Fruit fly (Drosophila melanogaster) whole organism, embryonic: ENCODE measurements around the gene Acp26Ab.

Source experiments
- Abd-B ChIP-seq: fragments of 200-800 bp; sonication (Bioruptor generic); optimal IDR thresholded peaks from 2 replicates; lab custom pipeline; 2018; ENCODE audit warnings: missing biosample characterization, mild to moderate bottlenecking, missing genetic modification characterization, moderate library complexity
- Aef1 ChIP-seq: fragments of 200-800 bp; sonication (Bioruptor generic); IDR thresholded peaks from 3 replicates; pipeline ENCODE4 v1.3.6; 2022; ENCODE audit warnings: missing biosample characterization, missing genetic modification characterization
- Asciz ChIP-seq: fragments of 200-800 bp; sonication (Bioruptor generic); optimal IDR thresholded peaks from 2 replicates; lab custom pipeline; 2017; ENCODE audit warnings: missing biosample characterization, mild to moderate bottlenecking, missing genetic modification characterization, missing genetic modification reagents
- Atf-2 ChIP-seq: fragments of 200-800 bp; sonication (Bioruptor generic); optimal IDR thresholded peaks from 2 replicates; lab custom pipeline; 2016; ENCODE audit warnings: missing biosample characterization, missing genetic modification characterization
- Atf3 ChIP-seq: fragments of 200-800 bp; sonication (Bioruptor generic); optimal IDR thresholded peaks from 3 replicates; lab custom pipeline; 2016; ENCODE audit warnings: missing biosample characterization, missing genetic modification characterization
- Atf6 ChIP-seq: fragments of 200-800 bp; sonication (Bioruptor generic); IDR thresholded peaks from 2 replicates; pipeline ENCODE4 v1.3.6; 2022; ENCODE audit warnings: missing biosample characterization, missing genetic modification characterization
- CG10543 ChIP-seq: fragments of 200-800 bp; sonication (Bioruptor generic); optimal IDR thresholded peaks from 3 replicates; lab custom pipeline; 2017; ENCODE audit warnings: missing biosample characterization, mild to moderate bottlenecking, missing genetic modification characterization, moderate library complexity
- CG11398 ChIP-seq: fragments of 200-800 bp; sonication (Bioruptor generic); optimal IDR thresholded peaks from 2 replicates; lab custom pipeline; 2016; ENCODE audit warnings: missing biosample characterization, missing genetic modification characterization
- CG12155 ChIP-seq: fragments of 200-800 bp; sonication (Bioruptor generic); optimal IDR thresholded peaks from 3 replicates; lab custom pipeline; 2016; ENCODE audit warnings: missing biosample characterization, missing genetic modification characterization
- CG13775 ChIP-seq: fragments of 200-800 bp; sonication (Bioruptor generic); optimal IDR thresholded peaks from 3 replicates; lab custom pipeline; 2017; ENCODE audit warnings: missing biosample characterization, mild to moderate bottlenecking, missing genetic modification characterization
- CG16779 ChIP-seq: fragments of 200-800 bp; sonication (Bioruptor generic); IDR thresholded peaks from 2 replicates; pipeline ENCODE4 v1.3.6; 2022; ENCODE audit warnings: missing biosample characterization, missing genetic modification characterization
- CG16815 ChIP-seq: fragments of 200-800 bp; sonication (Bioruptor generic); optimal IDR thresholded peaks from 3 replicates; lab custom pipeline; 2017; ENCODE audit warnings: missing biosample characterization, mild to moderate bottlenecking, missing genetic modification characterization
- CG17328 ChIP-seq: fragments of 200-800 bp; sonication (Bioruptor generic); IDR thresholded peaks from 2 replicates; pipeline ENCODE4 v1.3.6; 2022; ENCODE audit warnings: missing biosample characterization, missing genetic modification characterization
- CG1832 ChIP-seq: fragments of 200-800 bp; sonication (Bioruptor generic); optimal IDR thresholded peaks from 2 replicates; lab custom pipeline; 2017; ENCODE audit warnings: missing biosample characterization, mild to moderate bottlenecking, missing genetic modification characterization, inconsistent platforms
- CG18476 ChIP-seq: fragments of 200-800 bp; sonication (Bioruptor generic); optimal IDR thresholded peaks from 2 replicates; lab custom pipeline; 2016; ENCODE audit warnings: missing biosample characterization, mild to moderate bottlenecking, missing genetic modification characterization
- CG2678 ChIP-seq: fragments of 200-800 bp; sonication (Bioruptor generic); optimal IDR thresholded peaks from 3 replicates; lab custom pipeline; 2019; ENCODE audit warnings: missing biosample characterization, mild to moderate bottlenecking, missing genetic modification characterization, moderate library complexity
- CG30020 ChIP-seq: fragments of 200-800 bp; optimal IDR thresholded peaks from 2 replicates; lab custom pipeline; 2019; ENCODE audit warnings: missing biosample characterization, mild to moderate bottlenecking, missing genetic modification characterization, moderate library complexity
- CG30431 ChIP-seq: fragments of 200-800 bp; sonication (Bioruptor generic); optimal IDR thresholded peaks from 2 replicates; lab custom pipeline; 2017; ENCODE audit warnings: missing biosample characterization, missing genetic modification characterization
- CG32532 ChIP-seq: fragments of 200-800 bp; sonication (Bioruptor generic); IDR thresholded peaks from 2 replicates; pipeline ENCODE4 v1.3.6; 2022; ENCODE audit warnings: missing biosample characterization, missing genetic modification characterization
- CG3407 ChIP-seq: fragments of 200-800 bp; sonication (Bioruptor generic); optimal IDR thresholded peaks from 2 replicates; lab custom pipeline; 2018; ENCODE audit warnings: missing biosample characterization, mild to moderate bottlenecking, missing genetic modification characterization
- CG4328 ChIP-seq: fragments of 200-800 bp; sonication (Bioruptor generic); optimal IDR thresholded peaks from 3 replicates; lab custom pipeline; 2017; ENCODE audit warnings: missing biosample characterization, missing genetic modification reagents, missing genetic modification characterization
- CG7963 ChIP-seq: fragments of 200-800 bp; sonication (Bioruptor generic); IDR thresholded peaks from 3 replicates; pipeline ENCODE4 v1.3.6; 2022; ENCODE audit warnings: missing biosample characterization, missing genetic modification characterization; ENCODE audit not compliant: partially characterized antibody
- Dip3 ChIP-seq: fragments of 200-800 bp; sonication (Bioruptor generic); optimal IDR thresholded peaks from 3 replicates; lab custom pipeline; 2016; ENCODE audit warnings: missing biosample characterization, missing genetic modification characterization
- Gsc ChIP-seq: fragments of 200-800 bp; sonication (Bioruptor generic); IDR thresholded peaks from 2 replicates; pipeline ENCODE4 v1.3.6; 2022; ENCODE audit warnings: missing biosample characterization, missing genetic modification characterization
- Hr3 ChIP-seq: fragments of 200-800 bp; sonication (Bioruptor generic); optimal IDR thresholded peaks from 3 replicates; lab custom pipeline; 2016; ENCODE audit warnings: missing biosample characterization, missing genetic modification characterization
- Lhr ChIP-seq: fragments of 200-800 bp; sonication (Bioruptor generic); optimal IDR thresholded peaks from 3 replicates; lab custom pipeline; 2017; ENCODE audit warnings: mild to moderate bottlenecking, missing biosample characterization, missing genetic modification reagents, missing genetic modification characterization
- Lim3 ChIP-seq: fragments of 200-800 bp; sonication (Bioruptor generic); IDR thresholded peaks from 2 replicates; pipeline ENCODE4 v1.3.6; 2022; ENCODE audit warnings: missing biosample characterization, missing genetic modification characterization
- Meics ChIP-seq: fragments of 200-800 bp; sonication (Bioruptor generic); optimal IDR thresholded peaks from 2 replicates; lab custom pipeline; 2017; ENCODE audit warnings: missing biosample characterization, mild to moderate bottlenecking, missing genetic modification characterization
- Mrtf ChIP-seq: fragments of 200-800 bp; sonication (Bioruptor generic); IDR thresholded peaks from 3 replicates; pipeline ENCODE4 v1.3.6; 2022; ENCODE audit warnings: missing biosample characterization, missing genetic modification characterization
- NFAT ChIP-seq: fragments of 200-800 bp; sonication (Bioruptor generic); IDR thresholded peaks from 2 replicates; pipeline ENCODE4 v1.3.6; 2022; ENCODE audit warnings: missing biosample characterization, missing genetic modification characterization
- NfI ChIP-seq: fragments of 200-800 bp; sonication (Bioruptor generic); optimal IDR thresholded peaks from 3 replicates; lab custom pipeline; 2018; ENCODE audit warnings: missing biosample characterization, mild to moderate bottlenecking, missing genetic modification characterization, moderate library complexity
- Xbp1 ChIP-seq: fragments of 200-800 bp; sonication (Bioruptor generic); optimal IDR thresholded peaks from 3 replicates; lab custom pipeline; 2016; ENCODE audit warnings: missing biosample characterization, mild to moderate bottlenecking, missing genetic modification characterization
- bab2 ChIP-seq: fragments of 200-800 bp; sonication (Bioruptor generic); optimal IDR thresholded peaks from 2 replicates; lab custom pipeline; 2016; ENCODE audit warnings: missing biosample characterization, missing genetic modification characterization
- crol ChIP-seq: fragments of 200-800 bp; sonication (Bioruptor generic); IDR thresholded peaks from 2 replicates; pipeline ENCODE4 v1.3.6; 2022; ENCODE audit warnings: missing biosample characterization, missing genetic modification characterization
- dmrt11E ChIP-seq: fragments of 200-800 bp; sonication (Bioruptor generic); optimal IDR thresholded peaks from 3 replicates; lab custom pipeline; 2018; ENCODE audit warnings: missing biosample characterization, mild to moderate bottlenecking, missing genetic modification characterization, moderate library complexity
- dpn ChIP-seq, 2 experiments: fragments of 200-800 bp; sonication (Bioruptor generic); optimal IDR thresholded peaks; 3 replicates each; lab custom pipeline; 2016; ENCODE audit warnings: missing biosample characterization in 2 of 2, missing genetic modification characterization in 2 of 2
- gce ChIP-seq: fragments of 200-800 bp; sonication (Bioruptor generic); IDR thresholded peaks from 3 replicates; pipeline ENCODE4 v1.3.6; 2022; ENCODE audit warnings: missing biosample characterization, missing genetic modification characterization
- grn ChIP-seq: fragments of 200-800 bp; sonication (Bioruptor generic); optimal IDR thresholded peaks from 3 replicates; lab custom pipeline; 2017; ENCODE audit warnings: missing biosample characterization, missing genetic modification characterization
- hkb ChIP-seq, 2 experiments: fragments of 200-800 bp in 1 of 2; fragments of >200 bp in 1 of 2; sonication (Bioruptor generic) in 1 of 2; IDR thresholded peaks in 1 of 2; optimal IDR thresholded peaks in 1 of 2; 2 replicates each; pipeline versions ENCODE4 v1.3.6 to Lab custom; 2017 to 2022; ENCODE audit warnings: missing biosample characterization in 1 of 2, missing genetic modification characterization in 1 of 2
- ken ChIP-seq: fragments of 200-800 bp; sonication (Bioruptor generic); IDR thresholded peaks from 3 replicates; pipeline ENCODE4 v1.3.6; 2022; ENCODE audit warnings: missing biosample characterization, missing genetic modification characterization
- lab ChIP-seq: fragments of 200-800 bp; sonication (Bioruptor generic); optimal IDR thresholded peaks from 3 replicates; lab custom pipeline; 2017; ENCODE audit warnings: missing biosample characterization, missing genetic modification characterization, mild to moderate bottlenecking, moderate library complexity, missing genetic modification reagents
- oc ChIP-seq: fragments of 200-800 bp; sonication (Bioruptor generic); optimal IDR thresholded peaks from 2 replicates; lab custom pipeline; 2018; ENCODE audit warnings: missing biosample characterization, mild to moderate bottlenecking, missing genetic modification characterization, moderate library complexity
- org-1 ChIP-seq: fragments of 200-800 bp; sonication (Bioruptor generic); optimal IDR thresholded peaks from 2 replicates; lab custom pipeline; 2017; ENCODE audit warnings: missing biosample characterization, missing genetic modification characterization
- peb ChIP-seq: fragments of 200-800 bp; sonication (Bioruptor generic); IDR thresholded peaks from 2 replicates; pipeline ENCODE4 v1.3.6; 2022; ENCODE audit warnings: missing biosample characterization, missing genetic modification characterization
- pnt ChIP-seq: fragments of 200-800 bp; sonication (Bioruptor generic); optimal IDR thresholded peaks from 3 replicates; lab custom pipeline; 2016; ENCODE audit warnings: missing biosample characterization, missing genetic modification characterization
- sd ChIP-seq: fragments of 200-800 bp; sonication (Bioruptor generic); optimal IDR thresholded peaks from 3 replicates; lab custom pipeline; 2018; ENCODE audit warnings: missing biosample characterization, mild to moderate bottlenecking, missing genetic modification characterization, moderate library complexity
- tna ChIP-seq: fragments of 200-800 bp; sonication (Bioruptor generic); IDR thresholded peaks from 2 replicates; pipeline ENCODE4 v1.3.6; 2022; ENCODE audit warnings: missing biosample characterization, missing genetic modification characterization; ENCODE audit not compliant: partially characterized antibody
- usp ChIP-seq: fragments of >200 bp; optimal IDR thresholded peaks from 2 replicates; lab custom pipeline; 2017; ENCODE audit warnings: missing biosample characterization, missing genetic modification characterization
- zfh2 ChIP-seq: fragments of 200-800 bp; sonication (Bioruptor generic); optimal IDR thresholded peaks from 2 replicates; lab custom pipeline; 2016; ENCODE audit warnings: missing biosample characterization, missing genetic modification characterization

The Acp26Ab gene

dm6 chr2L:5879363-5879934, 13.2 kb downstream of the Acp26Ab start, which contains the start of gene rau (continued):
- TF ChIP-seq Xbp1 (peak; percentile 50), ken (GFP tag; lab: Robert Waterston, UW) (peak; percentile 67; the same call in 2 of the 3 replicates), zfh2 (GFP tag; lab: Kevin White, UChicago) (peak; percentile 26), CG11398 (GFP tag; lab: Kevin White, UChicago) (peak; percentile 31), CG32532 (peak; percentile 76), Atf-2 (no peak), CG30431 (peak; percentile 43), hkb (optimal IDR thresholded peaks at IDR 0.05; lab: Kevin White, UChicago) (no peak), hkb (GFP tag; IDR thresholded peaks at IDR 0.05; lab: Robert Waterston, UW) (peak; percentile 65; the same call in 1 of the 2 replicates), CG7963 (GFP tag; lab: Robert Waterston, UW) (0 out of 3 replicates have a peak, but pooled peaks have one; percentile 40), Abd-B (GFP tag; lab: Kevin White, UChicago) (peak; percentile 55), NfI (GFP tag; lab: Kevin White, UChicago) (peak; percentile 70), org-1 (GFP tag; lab: Kevin White, UChicago) (peak; percentile 55), usp (no peak), gce (0 out of 3 replicates have a peak, but pooled peaks have one; percentile 39), Gsc (no peak), sd (peak; percentile 57), CG4328 (GFP tag; lab: Kevin White, UChicago) (peak; percentile 70), crol (GFP tag; lab: Robert Waterston, UW) (no peak), peb (0 out of 2 replicates have a peak, but pooled peaks have one; percentile 32), CG13775 (GFP tag; lab: Kevin White, UChicago) (peak; percentile 69), CG16815 (GFP tag; lab: Kevin White, UChicago) (peak; percentile 58), oc (tag; lab: Kevin White, UChicago) (peak; percentile 66), Lhr (peak; percentile 40), Meics (peak; percentile 82), CG3407 (GFP tag; lab: Kevin White, UChicago) (peak; percentile 70), NFAT (GFP tag; lab: Robert Waterston, UW) (peak; percentile 57), CG17328 (GFP tag; lab: Robert Waterston, UW) (peak; percentile 58), pnt (GFP tag; lab: Kevin White, UChicago) (no peak), Aef1 (GFP tag; lab: Robert Waterston, UW) (peak; percentile 53; the same call in 2 of the 3 replicates), dmrt11E (tag; lab: Kevin White, UChicago) (peak; percentile 76), Atf6 (GFP tag; lab: Robert Waterston, UW) (peak; percentile 81), CG1832 (GFP tag; lab: Kevin White, UChicago) (no peak), Atf3 (GFP tag; lab: Kevin White, UChicago) (peak; percentile 59), CG2678 (tag; lab: Kevin White, UChicago) (peak; percentile 87), Hr3 (GFP tag; lab: Kevin White, UChicago) (peak; percentile 70), lab (GFP tag; lab: Kevin White, UChicago) (peak; percentile 80), Asciz (peak; percentile 44), CG30020 (tag; lab: Kevin White, UChicago) (peak; percentile 31), CG16779 (no peak), CG10543 (GFP tag; lab: Kevin White, UChicago) (peak; percentile 89), Dip3 (GFP tag; lab: Kevin White, UChicago) (peak; percentile 33), bab2 (GFP tag; lab: Kevin White, UChicago) (no peak), CG18476 (GFP tag; lab: Kevin White, UChicago) (peak; percentile 57), Mrtf (GFP tag; lab: Robert Waterston, UW) (peak; percentile 44; the same call in 1 of the 3 replicates), Lim3 (GFP tag; lab: Robert Waterston, UW) (no peak), tna (GFP tag; lab: Robert Waterston, UW) (no peak), grn (GFP tag; lab: Kevin White, UChicago) (no peak), CG12155 (peak; percentile 68), dpn (GFP tag; optimal IDR thresholded peaks at IDR 0.05; lab: Kevin White, UChicago) (peak; percentile 39 to 56)
